Worm (Caenorhabditis elegans): ENCODE results near the gene F17C11.11.

The F17C11.11 gene

ce11 chrV:10897172-10897571 is 41.4 kb downstream of the F17C11.11 start (continued):
- TF ChIP-seq egl-18 (GFP tag; IDR thresholded peaks at IDR 0.05): peak; percentile 79
- TF ChIP-seq hlh-12 (tag; optimal IDR thresholded peaks at IDR 0.05): no peak
- TF ChIP-seq snpc-4 (GFP tag; optimal IDR thresholded peaks at IDR 0.05): peak; percentile 81
- peak; percentile 90 to 93 (median 91) for TF ChIP-seq snpc-4 (tag; optimal IDR thresholded peaks at IDR 0.05)
- TF ChIP-seq let-526 (GFP tag; IDR thresholded peaks at IDR 0.05): peak; percentile 95
- peak; percentile 80 for TF ChIP-seq madf-8 (GFP tag; conservative IDR thresholded peaks at IDR 0.05)
- peak; percentile 94 for TF ChIP-seq zfh-2 (GFP tag; conservative IDR thresholded peaks at IDR 0.05)
- TF ChIP-seq tbx-9 (tag; optimal IDR thresholded peaks at IDR 0.05; ENCODE audit: borderline replicate concordance): no peak
- TF ChIP-seq F22D6.2 (tag; optimal IDR thresholded peaks at IDR 0.05): peak; percentile 91
- TF ChIP-seq C06A6.2 (GFP tag; conservative IDR thresholded peaks at IDR 0.05): peak; percentile 95
- peak; percentile 94 for TF ChIP-seq F39B2.1 (GFP tag; IDR thresholded peaks at IDR 0.05)
- peak; percentile 88; the same call in 1 of the 2 replicates for TF ChIP-seq Y79H2A.3 (GFP tag; conservative IDR thresholded peaks at IDR 0.05)
- TF ChIP-seq dox-1 (GFP tag; IDR thresholded peaks at IDR 0.05): peak; percentile 99
- TF ChIP-seq ceh-27 (GFP tag; optimal IDR thresholded peaks at IDR 0.05): peak; percentile 98
- peak; percentile 100 for TF ChIP-seq lin-54 (GFP tag; optimal IDR thresholded peaks at IDR 0.05)
- TF ChIP-seq K12H6.12 (tag; optimal IDR thresholded peaks at IDR 0.05): peak; percentile 97
- peak; percentile 96 for TF ChIP-seq unc-130 (GFP tag; optimal IDR thresholded peaks at IDR 0.05)
- peak; percentile 95 for TF ChIP-seq madf-10 (tag; optimal IDR thresholded peaks at IDR 0.05)
- TF ChIP-seq ama-1 (optimal IDR thresholded peaks at IDR 0.05): peak; percentile 55
- TF ChIP-seq ama-1 (GFP tag; optimal IDR thresholded peaks at IDR 0.05): peak in 1 of 2 experiments; percentile 69
- peak; percentile 70; the same call in 1 of the 2 replicates for TF ChIP-seq egl-44 (GFP tag; IDR thresholded peaks at IDR 0.05)
- peak; percentile 71 for TF ChIP-seq akir-1 (GFP tag; optimal IDR thresholded peaks at IDR 0.05)
- peak; percentile 94 for TF ChIP-seq C17E4.6 (GFP tag; IDR thresholded peaks at IDR 0.05)
- TF ChIP-seq mxl-1 (tag; optimal IDR thresholded peaks at IDR 0.05): no peak
- TF ChIP-seq gei-17 (GFP tag; optimal IDR thresholded peaks at IDR 0.05): peak; percentile 82
- TF ChIP-seq D2030.7 (GFP tag; IDR thresholded peaks at IDR 0.05): peak; percentile 95
- TF ChIP-seq nfya-1 (tag; optimal IDR thresholded peaks at IDR 0.05; ENCODE audit: borderline replicate concordance, insufficient read depth): no peak
- TF ChIP-seq ets-4 (GFP tag; optimal IDR thresholded peaks at IDR 0.05): peak; percentile 96
- TF ChIP-seq lsl-1 (GFP tag; optimal IDR thresholded peaks at IDR 0.05): peak; percentile 87
- no peak for TF ChIP-seq sdz-38 (tag; optimal IDR thresholded peaks at IDR 0.05)
- TF ChIP-seq mcd-1 (GFP tag; IDR thresholded peaks at IDR 0.05): peak; percentile 98
- TF ChIP-seq ztf-18 (tag; optimal IDR thresholded peaks at IDR 0.05): peak; percentile 85
- TF ChIP-seq ztf-22 (GFP tag; optimal IDR thresholded peaks at IDR 0.05): peak; percentile 98
- TF ChIP-seq ceh-40 (GFP tag; IDR thresholded peaks at IDR 0.05): peak; percentile 87
- TF ChIP-seq F10E7.11 (tag; optimal IDR thresholded peaks at IDR 0.05): peak; percentile 87
- TF ChIP-seq T26A5.8 (tag; optimal IDR thresholded peaks at IDR 0.05): peak; percentile 38
- TF ChIP-seq ceh-91 (GFP tag; IDR thresholded peaks at IDR 0.05): peak; percentile 95
- TF ChIP-seq let-607 (tag; optimal IDR thresholded peaks at IDR 0.05): peak; percentile 100
- TF ChIP-seq ccch-3 (GFP tag; optimal IDR thresholded peaks at IDR 0.05): peak; percentile 79
- no peak for TF ChIP-seq nhr-179 (tag; optimal IDR thresholded peaks at IDR 0.05)
- TF ChIP-seq ceh-79 (tag; optimal IDR thresholded peaks at IDR 0.05): peak; percentile 91
- TF ChIP-seq ceh-58 (GFP tag; IDR thresholded peaks at IDR 0.05): 0 out of 2 replicates have a peak, but pooled peaks have one; percentile 33
- peak; percentile 94 for TF ChIP-seq zim-3 (tag; optimal IDR thresholded peaks at IDR 0.05)
- TF ChIP-seq Y53F4B.3 (GFP tag; IDR thresholded peaks at IDR 0.05): peak; percentile 75; the same call in 1 of the 2 replicates
- peak; percentile 97 for TF ChIP-seq ekl-4 (GFP tag; IDR thresholded peaks at IDR 0.05)
- TF ChIP-seq hsf-1 (GFP tag; IDR thresholded peaks at IDR 0.05): peak; percentile 90
- TF ChIP-seq B0019.2 (GFP tag; conservative IDR thresholded peaks at IDR 0.05): peak; percentile 87
- peak; percentile 97 for TF ChIP-seq B0336.3 (GFP tag; IDR thresholded peaks at IDR 0.05)
- TF ChIP-seq bed-1 (GFP tag; IDR thresholded peaks at IDR 0.05): peak; percentile 95
- TF ChIP-seq B0035.1 (tag; optimal IDR thresholded peaks at IDR 0.05): peak; percentile 86

Data from whole organism, young adult.